Worm (Caenorhabditis elegans) whole organism, mixed stage, embryonic: ENCODE measurements around the gene F38H4.3.

Source experiments
- bed-3 ChIP-seq: fragments of 200-800 bp; sonication (Bioruptor generic); optimal IDR thresholded peaks from 3 replicates; lab custom pipeline; 2018; ENCODE audit warnings: mild to moderate bottlenecking, missing genetic modification characterization, moderate library complexity, missing compliant biosample characterization
- ceh-39 ChIP-seq: fragments of 150-350 bp; optimal IDR thresholded peaks from 2 replicates; lab custom pipeline; 2014; ENCODE audit warnings: missing biosample characterization, missing genetic modification characterization
- cnd-1 ChIP-seq: fragments of 200-800 bp; sonication (Bioruptor generic); optimal IDR thresholded peaks from 2 replicates; lab custom pipeline; 2018; ENCODE audit warnings: mild to moderate bottlenecking, missing genetic modification characterization, missing compliant biosample characterization
- elt-1 ChIP-seq: sonication (generic microtip); optimal IDR thresholded peaks from 2 replicates; lab custom pipeline; 2017; ENCODE audit warnings: missing genetic modification characterization, mild to moderate bottlenecking, missing compliant biosample characterization, antibody characterized with exemption, moderate library complexity, borderline replicate concordance; ENCODE audit not compliant: insufficient read depth
- lin-13 ChIP-seq: fragments of 150-350 bp; optimal IDR thresholded peaks from 2 replicates; lab custom pipeline; 2014; ENCODE audit warnings: missing biosample characterization, missing genetic modification characterization
- lsy-2 ChIP-seq: fragments of 150-350 bp; optimal IDR thresholded peaks from 2 replicates; lab custom pipeline; 2014; ENCODE audit warnings: missing biosample characterization, missing genetic modification characterization
- mep-1 ChIP-seq: fragments of 150-350 bp; optimal IDR thresholded peaks from 2 replicates; lab custom pipeline; 2017; ENCODE audit warnings: missing biosample characterization, missing genetic modification reagents, missing genetic modification characterization, inconsistent platforms
- nhr-237 ChIP-seq: fragments of 150-350 bp; optimal IDR thresholded peaks from 2 replicates; lab custom pipeline; 2014; ENCODE audit warnings: missing biosample characterization, missing genetic modification characterization
- nhr-76 ChIP-seq: sonication (generic microtip); optimal IDR thresholded peaks from 2 replicates; lab custom pipeline; 2017; ENCODE audit warnings: missing biosample characterization, missing genetic modification characterization
- pha-4 ChIP-seq: fragments of 150-350 bp; optimal IDR thresholded peaks from 2 replicates; lab custom pipeline; 2018; ENCODE audit warnings: missing biosample characterization, missing genetic modification reagents, missing genetic modification characterization
- snpc-4 ChIP-seq: fragments of 150-350 bp; optimal IDR thresholded peaks from 2 replicates; lab custom pipeline; 2014; ENCODE audit warnings: missing biosample characterization, missing genetic modification characterization
- sptf-1 ChIP-seq: sonication (generic microtip); optimal IDR thresholded peaks from 2 replicates; lab custom pipeline; 2017; ENCODE audit warnings: mild to moderate bottlenecking, missing genetic modification characterization, moderate library complexity, missing compliant biosample characterization

- TF ChIP-seq sptf-1 (tag; lab: Kevin White, UChicago) (no peak), mep-1 (tag; lab: Kevin White, UChicago) (no peak), cnd-1 (tag; lab: Kevin White, UChicago) (no peak), lsy-2 (tag; lab: Kevin White, UChicago) (no peak), snpc-4 (tag; lab: Kevin White, UChicago) (no peak), pha-4 (tag; lab: Kevin White, UChicago) (no peak), elt-1 (tag; lab: Kevin White, UChicago) (no peak), bed-3 (GFP tag; lab: Kevin White, UChicago) (no peak), nhr-76 (tag; lab: Kevin White, UChicago) (no peak), nhr-237 (tag; lab: Kevin White, UChicago) (no peak), lin-13 (tag; lab: Kevin White, UChicago) (no peak), ceh-39 (tag; lab: Kevin White, UChicago) (no peak)
Measured at ce11 chrIV:11847771-11848312, 5.6 kb downstream of the F38H4.3 start, which contains the start of the genes F38H4.6 and F38H4.4.
